Fruit fly (Drosophila melanogaster): ENCODE data around the gene CG15601.
A peak's percentile ranks its signal among the peaks of the same experiment; 100 is the strongest.

Gene CG15601

dm6 chrX:15709984-15710750, at the start of gene CG15601, which contains the start of gene CG9281:
TSS of gene CG15601 (plus strand) at chrX:15710647.
TSS of gene CG9281 (minus strand) at chrX:15710539.
- TF ChIP-seq CTCF (optimal IDR thresholded peaks at IDR 0.05), result peak in 1 of 2 experiments; percentile 17
- no peak for TF ChIP-seq CG8478 (optimal IDR thresholded peaks at IDR 0.05)

- TF ChIP-seq CTCF (optimal IDR thresholded peaks at IDR 0.05) (no peak), CG8478 (optimal IDR thresholded peaks at IDR 0.05) (no peak)
Observed at dm6 chrX:15662285-15662684, 48.2 kb upstream of the CG15601 start, which contains the start of gene CG8119. TSS of gene CG8119 (plus strand) at chrX:15662585.

DNA sequence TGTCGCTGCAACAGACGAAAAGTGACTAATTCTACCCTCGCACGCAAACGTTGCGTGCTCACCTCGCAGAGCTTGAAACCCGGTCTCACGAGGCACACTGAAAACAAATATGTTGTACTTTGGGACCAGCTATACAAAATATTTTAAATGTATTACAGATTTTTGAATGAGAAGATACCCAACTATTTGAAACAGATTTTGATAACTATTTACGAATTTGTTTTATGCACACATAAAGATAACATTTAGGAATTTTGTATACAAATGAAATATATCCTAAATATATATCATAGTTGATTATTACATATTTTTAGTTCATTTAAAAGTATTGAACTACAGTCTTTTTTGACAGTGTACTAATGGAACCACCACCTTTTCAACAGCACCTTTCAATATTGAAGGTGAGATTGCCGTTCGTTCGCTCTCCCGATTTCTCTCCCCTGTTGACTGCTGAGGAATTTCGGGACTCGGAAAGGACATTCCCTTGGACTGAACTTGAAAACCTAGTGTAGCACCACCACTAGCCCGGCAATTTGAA, 39.4 kb upstream of the CG15601 start, which contains the start of gene CG15646:
TSS of gene CG15646 (minus strand) at position 4 of the 538 bp plus-strand sequence.
- TF ChIP-seq CTCF (optimal IDR thresholded peaks at IDR 0.05) (no peak), CG8478 (optimal IDR thresholded peaks at IDR 0.05) (no peak)

dm6 chrX:15674337-15674736, 36.1 kb upstream of the CG15601 start:
- TF ChIP-seq CTCF (optimal IDR thresholded peaks at IDR 0.05) (no peak), CG8478 (optimal IDR thresholded peaks at IDR 0.05) (no peak)

dm6 chrX:15675294-15675693, 35.2 kb upstream of the CG15601 start, which contains the start of gene CG12708:
TSS of gene CG12708 (plus strand) at chrX:15675476.
- TF ChIP-seq CG8478 (optimal IDR thresholded peaks at IDR 0.05), result no peak
- TF ChIP-seq CTCF (optimal IDR thresholded peaks at IDR 0.05), result no peak

- TF ChIP-seq CTCF (optimal IDR thresholded peaks at IDR 0.05) (no peak), CG8478 (optimal IDR thresholded peaks at IDR 0.05) (no peak)
Observed at dm6 chrX:15684419-15684818, 26.0 kb upstream of the CG15601 start.

- TF ChIP-seq CTCF (optimal IDR thresholded peaks at IDR 0.05), result no peak
- no peak for TF ChIP-seq CG8478 (optimal IDR thresholded peaks at IDR 0.05)
Observed at dm6 chrX:15688757-15689156, 21.7 kb upstream of the CG15601 start, which contains the start of gene CG15599. TSS of gene CG15599 (minus strand) at chrX:15688857.

dm6 chrX:15696854-15697540, 13.4 kb upstream of the CG15601 start, which contains the start of gene CG8128:
TSS of gene CG8128 (plus strand) at chrX:15697494.
- TF ChIP-seq CG8478 (optimal IDR thresholded peaks at IDR 0.05) (no peak), CTCF (optimal IDR thresholded peaks at IDR 0.05) (no peak)

DNA sequence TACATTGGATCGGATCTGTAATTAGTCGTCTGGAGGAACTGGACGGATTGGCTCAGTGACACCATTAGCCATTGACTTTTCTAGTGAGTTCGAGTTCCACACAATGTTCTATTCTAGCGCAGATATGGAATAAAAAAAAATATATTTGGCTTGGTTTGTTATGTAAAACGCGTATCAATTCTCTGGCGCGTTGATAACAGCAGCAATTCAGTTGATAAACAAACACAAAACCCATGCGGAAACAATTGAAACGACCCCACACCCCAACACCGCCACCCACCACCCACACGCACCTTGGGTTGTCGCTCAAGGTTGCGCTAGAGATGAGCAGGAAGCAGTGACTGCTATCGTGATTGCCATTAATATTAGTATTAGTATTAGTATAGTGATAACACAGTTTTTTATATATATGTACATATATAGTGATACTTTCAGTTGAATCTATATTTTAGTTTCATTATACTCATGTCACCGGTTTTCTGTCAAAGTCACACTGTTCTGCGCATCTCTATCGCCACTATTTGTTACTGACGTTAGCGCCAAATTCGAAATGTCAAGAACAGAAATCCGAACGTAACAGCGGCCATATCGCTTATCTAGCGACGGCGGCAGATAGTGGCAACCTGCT, 12.8 kb upstream of the CG15601 start:
- TF ChIP-seq CTCF (optimal IDR thresholded peaks at IDR 0.05) (no peak), CG8478 (optimal IDR thresholded peaks at IDR 0.05) (no peak)

DNA sequence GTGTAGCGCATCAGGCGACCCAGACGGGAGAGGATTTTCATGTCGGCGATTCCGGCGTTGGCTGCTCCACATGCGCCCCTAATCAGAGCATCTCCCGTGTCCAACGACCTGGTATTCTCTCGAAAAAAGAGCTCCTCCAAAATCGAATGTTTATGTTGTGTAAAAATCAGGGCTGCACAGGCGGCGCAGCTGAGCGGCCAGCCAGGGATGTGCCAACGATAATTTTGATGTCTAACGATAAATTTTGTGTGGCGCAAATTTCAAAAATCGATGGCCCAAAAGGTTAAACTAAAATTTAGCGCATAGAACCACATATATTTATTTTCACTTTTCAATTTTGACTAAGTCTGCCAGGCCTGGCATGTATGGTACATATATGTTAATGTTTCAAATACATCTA, 9.4 kb upstream of the CG15601 start, which contains the start of gene CG9240:
TSS of gene CG9240 (minus strand) at position 213 of the 400 bp plus-strand sequence.
- TF ChIP-seq CTCF (optimal IDR thresholded peaks at IDR 0.05) (no peak), CG8478 (optimal IDR thresholded peaks at IDR 0.05) (no peak)

DNA sequence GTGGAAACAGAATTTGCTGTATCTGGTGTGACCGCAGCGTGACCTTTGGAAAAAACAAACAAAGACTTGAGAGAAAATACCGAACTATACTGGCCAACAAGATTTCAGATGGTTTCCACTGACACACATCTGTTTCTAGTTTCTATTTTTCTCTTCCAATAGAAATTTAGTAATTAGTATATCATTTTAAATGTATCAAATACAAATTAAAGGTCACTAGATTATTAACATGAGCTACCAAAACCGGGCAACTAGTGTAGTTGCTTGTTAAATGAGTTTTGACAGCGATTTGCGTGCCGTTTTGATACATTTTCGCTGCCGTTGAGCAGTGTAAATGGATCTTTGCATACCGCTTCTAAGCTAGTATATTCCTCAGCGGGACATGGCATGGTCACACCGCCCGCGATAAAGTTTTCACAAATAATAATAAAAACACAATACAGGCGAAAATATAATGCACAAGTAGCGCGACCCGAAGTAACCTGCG, 6.7 kb upstream of the CG15601 start, which contains the start of the genes Pis and Hap40:
TSS of gene Pis (minus strand) at position 51 of the 487 bp plus-strand sequence.
TSS of gene Hap40 (plus strand) at position 406 of the 487 bp plus-strand sequence.
- TF ChIP-seq CG8478 (optimal IDR thresholded peaks at IDR 0.05), result no peak
- no peak for TF ChIP-seq CTCF (optimal IDR thresholded peaks at IDR 0.05)

DNA sequence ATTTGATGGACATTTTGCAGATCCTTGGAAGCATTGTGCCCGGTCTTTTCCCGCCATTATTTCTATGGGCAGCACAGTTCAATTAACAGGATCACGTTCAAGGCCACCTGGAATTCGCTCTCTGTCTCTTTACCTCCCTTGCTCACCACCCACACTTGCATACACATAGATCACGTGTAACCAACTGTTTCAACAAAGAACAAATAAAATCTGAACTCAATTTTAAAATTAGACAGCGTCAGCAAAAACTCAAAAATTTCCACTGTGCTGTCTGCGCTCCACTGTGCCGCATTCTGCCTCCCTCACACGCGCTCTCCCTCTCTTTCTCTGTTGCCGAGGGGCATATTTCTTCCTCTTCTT, 843 bp upstream of the CG15601 start:
- TF ChIP-seq CTCF (optimal IDR thresholded peaks at IDR 0.05), result no peak
- no peak for TF ChIP-seq CG8478 (optimal IDR thresholded peaks at IDR 0.05)

DNA sequence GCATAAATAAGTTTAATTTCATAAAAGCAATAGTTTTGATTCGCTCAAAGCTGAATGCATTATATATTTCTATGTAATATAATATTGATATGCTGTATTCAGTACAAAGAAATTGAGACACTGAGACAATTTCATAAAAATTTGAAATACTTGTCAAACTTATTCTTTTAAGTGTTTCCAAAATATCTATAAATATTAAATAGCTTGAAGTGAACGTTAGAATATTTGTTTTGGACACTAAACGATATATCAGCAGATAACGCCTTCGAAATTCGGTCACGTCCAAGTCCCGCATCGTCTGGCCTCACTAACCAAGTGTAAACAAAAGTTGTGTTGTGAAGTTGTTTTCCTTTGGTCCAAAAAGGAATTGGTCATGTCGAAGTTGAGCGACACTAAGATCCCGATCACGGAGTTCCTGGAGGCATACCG, 318 bp downstream of the CG15601 start:
- TF ChIP-seq CG8478 (optimal IDR thresholded peaks at IDR 0.05) (no peak), CTCF (optimal IDR thresholded peaks at IDR 0.05) (no peak)

- no peak for TF ChIP-seq CG8478 (optimal IDR thresholded peaks at IDR 0.05)
Observed at dm6 chrX:15712409-15712808, 2.0 kb downstream of the CG15601 start, which contains the start of gene HUWE1. TSS of gene HUWE1 (plus strand) at chrX:15712628.

DNA sequence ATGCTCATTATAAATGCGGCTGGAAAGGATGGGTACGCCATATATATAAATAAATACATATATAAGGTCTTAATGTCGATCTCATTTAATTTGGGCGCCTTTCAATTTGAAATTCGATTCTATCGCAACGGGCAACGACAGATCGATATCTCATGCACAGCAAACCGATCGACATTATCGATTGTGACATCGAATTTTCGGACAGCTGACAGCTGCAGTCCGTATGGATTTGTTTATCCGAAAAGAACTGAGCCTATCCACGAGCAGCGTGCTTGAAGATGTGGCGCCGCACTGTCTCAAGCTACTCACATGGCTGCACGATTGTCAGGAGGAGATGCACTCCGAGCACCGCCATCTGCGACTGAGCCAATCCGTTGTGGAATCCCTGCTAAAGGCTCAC, 21.5 kb downstream of the CG15601 start, which contains the start of gene CG8191:
TSS of gene CG8191 (plus strand) at position 211 of the 400 bp plus-strand sequence.
- TF ChIP-seq CTCF (optimal IDR thresholded peaks at IDR 0.05) (no peak), CG8478 (optimal IDR thresholded peaks at IDR 0.05) (no peak)
